Worm (Caenorhabditis elegans) whole organism, L3 larva: ENCODE measurements around the gene pals-39.

Experiments used
- R02D3.7 ChIP-seq: fragments of 150-350 bp; optimal IDR thresholded peaks from 2 replicates; lab custom pipeline; 2014; ENCODE audit warnings: missing biosample characterization, missing genetic modification characterization
- aly-2 ChIP-seq: fragments of 150-350 bp; optimal IDR thresholded peaks from 2 replicates; lab custom pipeline; 2014; ENCODE audit warnings: missing biosample characterization, missing genetic modification characterization
- ama-1 ChIP-seq: fragments of 150-350 bp; optimal IDR thresholded peaks from 2 replicates; lab custom pipeline; 2018
- ceh-28 ChIP-seq: fragments of 150-350 bp; optimal IDR thresholded peaks from 2 replicates; lab custom pipeline; 2014; ENCODE audit warnings: missing biosample characterization, missing genetic modification reagents, missing genetic modification characterization
- ceh-82 ChIP-seq: fragments of 150-350 bp; optimal IDR thresholded peaks from 2 replicates; lab custom pipeline; 2014; ENCODE audit warnings: missing biosample characterization, missing genetic modification characterization
- ceh-9 ChIP-seq: sonication (generic microtip); optimal IDR thresholded peaks from 2 replicates; lab custom pipeline; 2018; ENCODE audit warnings: missing biosample characterization, missing genetic modification characterization
- daf-12 ChIP-seq: fragments of 150-350 bp; optimal IDR thresholded peaks from 2 replicates; lab custom pipeline; 2014; ENCODE audit warnings: missing biosample characterization, missing genetic modification reagents, missing genetic modification characterization
- egl-5 ChIP-seq: fragments of 150-350 bp; optimal IDR thresholded peaks from 2 replicates; lab custom pipeline; 2017; ENCODE audit warnings: missing biosample characterization, missing genetic modification reagents, missing genetic modification characterization, inconsistent platforms
- elt-1 ChIP-seq: fragments of 150-350 bp; optimal IDR thresholded peaks from 2 replicates; lab custom pipeline; 2014; ENCODE audit warnings: missing biosample characterization, missing genetic modification characterization
- elt-2 ChIP-seq: sonication (generic microtip); optimal IDR thresholded peaks from 2 replicates; lab custom pipeline; 2016; ENCODE audit warnings: missing genetic modification reagents, mild to moderate bottlenecking, missing genetic modification characterization, missing compliant biosample characterization
- elt-3 ChIP-seq, 3 experiments: fragments of 150-350 bp in 1 of 3; sonication (generic microtip) in 2 of 3; optimal IDR thresholded peaks; 2 replicates in 2 of 3; 4 replicates in 1 of 3; lab custom pipeline; 2014 to 2017; ENCODE audit warnings: missing biosample characterization in 3 of 3, missing genetic modification characterization in 3 of 3
- eor-1 ChIP-seq, 2 experiments: fragments of 150-350 bp; optimal IDR thresholded peaks; 2 replicates each; lab custom pipeline; 2014 to 2018; ENCODE audit warnings: missing biosample characterization in 2 of 2, missing genetic modification characterization in 2 of 2
- fkh-10 ChIP-seq: sonication (generic microtip); optimal IDR thresholded peaks from 2 replicates; lab custom pipeline; 2017; ENCODE audit warnings: missing biosample characterization, missing genetic modification reagents, missing genetic modification characterization
- fkh-2 ChIP-seq: fragments of 150-350 bp; optimal IDR thresholded peaks from 2 replicates; lab custom pipeline; 2014; ENCODE audit warnings: missing biosample characterization, missing genetic modification reagents, missing genetic modification characterization
- fos-1 ChIP-seq: fragments of 150-350 bp; optimal IDR thresholded peaks from 2 replicates; lab custom pipeline; 2014; ENCODE audit warnings: missing biosample characterization, missing genetic modification characterization
- hmg-11 ChIP-seq: sonication (generic microtip); optimal IDR thresholded peaks from 2 replicates; lab custom pipeline; 2016; ENCODE audit warnings: missing genetic modification characterization, missing compliant biosample characterization
- jun-1 ChIP-seq: fragments of 150-350 bp; optimal IDR thresholded peaks from 2 replicates; lab custom pipeline; 2014; ENCODE audit warnings: missing biosample characterization, missing genetic modification reagents, missing genetic modification characterization
- lin-15B ChIP-seq: fragments of 150-350 bp; optimal IDR thresholded peaks from 2 replicates; lab custom pipeline; 2014; ENCODE audit warnings: missing biosample characterization, missing genetic modification characterization
- lin-39 ChIP-seq: fragments of 150-350 bp; optimal IDR thresholded peaks from 2 replicates; lab custom pipeline; 2018; ENCODE audit warnings: missing biosample characterization, missing genetic modification reagents, missing genetic modification characterization
- lsy-12 ChIP-seq: sonication (generic microtip); optimal IDR thresholded peaks from 2 replicates; lab custom pipeline; 2016; ENCODE audit warnings: mild to moderate bottlenecking, missing genetic modification characterization, missing compliant biosample characterization
- mdl-1 ChIP-seq: fragments of 150-350 bp; optimal IDR thresholded peaks from 2 replicates; lab custom pipeline; 2014; ENCODE audit warnings: missing biosample characterization, missing genetic modification characterization
- mml-1 ChIP-seq: fragments of 150-350 bp; sonication (generic microtip); optimal IDR thresholded peaks from 3 replicates; lab custom pipeline; 2014; ENCODE audit warnings: missing biosample characterization, missing genetic modification characterization
- nfya-1 ChIP-seq: sonication (generic microtip); optimal IDR thresholded peaks from 2 replicates; lab custom pipeline; 2017; ENCODE audit warnings: missing genetic modification characterization, mild to moderate bottlenecking, missing compliant biosample characterization, antibody characterized with exemption, moderate library complexity; ENCODE audit not compliant: insufficient read depth
- nhr-11 ChIP-seq: fragments of 150-350 bp; optimal IDR thresholded peaks from 2 replicates; lab custom pipeline; 2014; ENCODE audit warnings: missing biosample characterization, missing genetic modification characterization
- nhr-12 ChIP-seq: fragments of 150-350 bp; optimal IDR thresholded peaks from 2 replicates; lab custom pipeline; 2014; ENCODE audit warnings: missing biosample characterization, missing genetic modification characterization
- nhr-23 ChIP-seq: fragments of 150-350 bp; optimal IDR thresholded peaks from 2 replicates; lab custom pipeline; 2014; ENCODE audit warnings: missing biosample characterization, missing genetic modification reagents, missing genetic modification characterization
- nhr-237 ChIP-seq: fragments of 150-350 bp; optimal IDR thresholded peaks from 2 replicates; lab custom pipeline; 2014; ENCODE audit warnings: missing biosample characterization, missing genetic modification characterization
- nhr-25 ChIP-seq: sonication (generic microtip); optimal IDR thresholded peaks from 2 replicates; lab custom pipeline; 2017; ENCODE audit warnings: missing biosample characterization, missing genetic modification characterization
- nhr-28 ChIP-seq: fragments of 150-350 bp; optimal IDR thresholded peaks from 2 replicates; lab custom pipeline; 2014; ENCODE audit warnings: missing biosample characterization, missing genetic modification characterization
- nhr-43 ChIP-seq: sonication (generic microtip); optimal IDR thresholded peaks from 2 replicates; lab custom pipeline; 2016; ENCODE audit warnings: mild to moderate bottlenecking, missing genetic modification characterization, missing compliant biosample characterization; ENCODE audit not compliant: poor library complexity, severe bottlenecking
- nhr-67 ChIP-seq: fragments of 150-350 bp; optimal IDR thresholded peaks from 2 replicates; lab custom pipeline; 2014; ENCODE audit warnings: missing biosample characterization, missing genetic modification characterization
- nhr-76 ChIP-seq: fragments of 150-350 bp; sonication (generic microtip); optimal IDR thresholded peaks from 5 replicates; lab custom pipeline; 2014; ENCODE audit warnings: missing biosample characterization, missing genetic modification characterization
- nhr-77 ChIP-seq: fragments of 150-350 bp; optimal IDR thresholded peaks from 2 replicates; lab custom pipeline; 2014; ENCODE audit warnings: missing biosample characterization, missing genetic modification characterization
- pha-4 ChIP-seq: fragments of 150-350 bp; optimal IDR thresholded peaks from 2 replicates; lab custom pipeline; 2014; ENCODE audit warnings: missing biosample characterization, missing genetic modification reagents, missing genetic modification characterization
- pqm-1 ChIP-seq: fragments of 150-350 bp; optimal IDR thresholded peaks from 2 replicates; lab custom pipeline; 2017; ENCODE audit warnings: missing biosample characterization, missing genetic modification characterization, inconsistent platforms
- sea-2 ChIP-seq: fragments of 150-350 bp; sonication (generic microtip); optimal IDR thresholded peaks from 4 replicates; lab custom pipeline; 2014; ENCODE audit warnings: missing biosample characterization, missing genetic modification reagents, missing genetic modification characterization
- skn-1 ChIP-seq: fragments of 150-350 bp; optimal IDR thresholded peaks from 2 replicates; lab custom pipeline; 2014; ENCODE audit warnings: missing biosample characterization, missing genetic modification characterization
- snpc-4 ChIP-seq: fragments of 150-350 bp; optimal IDR thresholded peaks from 2 replicates; lab custom pipeline; 2014; ENCODE audit warnings: missing biosample characterization, missing genetic modification characterization
- tbx-2 ChIP-seq: sonication (generic microtip); optimal IDR thresholded peaks from 2 replicates; lab custom pipeline; 2016; ENCODE audit warnings: mild to moderate bottlenecking, missing genetic modification characterization, missing compliant biosample characterization
- unc-39 ChIP-seq: sonication (generic microtip); optimal IDR thresholded peaks from 4 replicates; lab custom pipeline; 2017; ENCODE audit warnings: missing biosample characterization, missing genetic modification characterization
- unc-62 ChIP-seq: fragments of 150-350 bp; sonication (generic microtip); optimal IDR thresholded peaks from 4 replicates; lab custom pipeline; 2014; ENCODE audit warnings: missing biosample characterization, missing genetic modification reagents, missing genetic modification characterization
- zag-1 ChIP-seq: fragments of 150-350 bp; optimal IDR thresholded peaks from 2 replicates; lab custom pipeline; 2014; ENCODE audit warnings: missing biosample characterization, missing genetic modification characterization

pals-39 gene

DNA sequence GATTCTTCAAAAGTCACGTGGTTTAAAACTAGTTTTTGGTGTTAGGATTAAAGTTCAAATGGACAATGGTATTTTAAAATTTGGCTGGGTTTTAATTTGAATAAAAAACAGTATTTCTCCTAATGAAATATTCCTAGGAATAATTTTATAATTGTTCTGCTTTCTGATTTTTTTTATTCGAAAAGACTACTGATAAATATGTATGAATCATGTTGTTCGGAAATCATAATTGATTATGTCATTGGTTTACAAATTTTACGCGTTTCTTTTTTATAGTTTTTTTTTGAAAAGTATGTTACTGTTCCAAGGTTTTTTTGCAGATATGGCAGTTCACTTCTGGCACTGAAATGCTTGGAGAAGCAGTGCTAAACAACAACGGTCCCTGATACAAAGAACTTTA lies 24.7 kb upstream of the pals-39 start, which contains the start of gene F28C1.3:
TSS of gene F28C1.3 (plus strand) at position 301 of the 400 bp plus-strand sequence.
- TF ChIP-seq nhr-12 (tag; lab: Kevin White, UChicago) = no peak
- TF ChIP-seq ceh-28 (tag; lab: Kevin White, UChicago) = no peak
- TF ChIP-seq nfya-1 = no peak
- TF ChIP-seq unc-39 (tag; lab: Kevin White, UChicago) = no peak
- TF ChIP-seq hmg-11 (tag; lab: Kevin White, UChicago) = no peak
- no peak for TF ChIP-seq nhr-28 (tag; lab: Kevin White, UChicago)
- TF ChIP-seq sea-2 (GFP tag; lab: Kevin White, UChicago) = no peak
- no peak for TF ChIP-seq ceh-9 (tag; lab: Kevin White, UChicago)
- no peak for TF ChIP-seq nhr-23 (tag; lab: Kevin White, UChicago)
- TF ChIP-seq unc-62 (GFP tag; lab: Kevin White, UChicago) = no peak

DNA sequence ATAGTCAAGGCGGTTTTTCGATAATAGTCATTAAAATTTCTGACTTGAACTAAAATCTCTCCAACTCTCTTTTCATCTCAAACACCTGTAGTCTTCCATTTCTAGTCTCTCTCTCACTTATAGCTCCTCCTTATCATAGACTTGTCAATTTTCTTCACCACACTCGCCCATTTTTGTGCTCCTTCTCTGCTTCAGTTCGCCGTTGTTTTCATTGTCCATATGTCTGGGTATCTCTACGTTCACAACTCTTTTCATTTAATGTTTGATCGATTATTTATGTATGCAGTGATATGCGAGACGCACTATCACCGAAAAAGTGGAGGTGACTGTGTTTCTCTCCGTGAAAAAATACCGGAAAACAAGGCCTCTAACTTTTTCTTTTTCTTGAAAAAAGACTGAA lies 24.1 kb upstream of the pals-39 start:
- TF ChIP-seq pha-4 (peak; percentile 17), elt-2 (tag; lab: Kevin White, UChicago) (peak; percentile 93), pqm-1 (tag; lab: Kevin White, UChicago) (peak; percentile 68), unc-39 (tag; lab: Kevin White, UChicago) (no peak)

DNA sequence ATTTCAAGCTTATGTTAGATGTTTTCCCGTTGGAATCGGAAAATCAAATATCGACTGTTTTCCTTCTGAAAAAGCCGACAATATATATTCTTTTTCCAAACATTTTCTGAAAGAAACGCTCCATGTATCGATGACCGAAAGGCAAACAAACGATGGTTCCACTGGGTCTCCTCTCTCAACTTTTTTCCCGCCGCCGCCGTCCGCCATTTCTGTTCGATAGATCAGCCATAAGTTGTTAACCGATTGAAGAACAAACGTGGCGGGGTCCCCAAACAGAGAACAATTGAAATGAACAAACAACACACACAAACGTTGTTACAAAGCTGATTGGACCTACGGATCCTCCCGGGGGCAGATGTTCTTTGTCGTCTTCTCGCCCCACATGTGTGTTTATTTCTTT lies 23.0 kb upstream of the pals-39 start:
- TF ChIP-seq pha-4 (peak; percentile 82), daf-12 (tag; lab: Kevin White, UChicago) (no peak)

DNA sequence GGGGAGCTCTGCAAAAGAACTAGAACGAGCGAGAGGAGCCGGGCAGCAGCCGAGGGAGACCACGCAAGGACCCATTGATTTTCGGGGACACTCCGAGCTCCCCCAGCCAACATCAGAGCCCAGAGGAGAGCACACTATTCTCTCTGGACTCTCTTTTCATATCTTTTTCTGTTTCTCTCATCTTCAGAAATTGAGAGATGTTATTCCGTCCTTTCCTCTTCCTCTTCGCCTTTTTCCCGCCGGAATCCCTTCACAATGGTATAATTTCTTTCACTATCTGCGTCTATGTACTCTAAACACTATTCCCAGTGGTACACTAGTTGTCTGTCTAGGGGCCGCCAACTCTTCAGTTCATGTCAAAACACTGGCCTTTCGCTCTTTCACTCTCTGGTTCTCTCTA lies 21.7 kb upstream of the pals-39 start:
- TF ChIP-seq skn-1 = no peak
- no peak for TF ChIP-seq pqm-1 (tag; lab: Kevin White, UChicago)
- TF ChIP-seq lsy-12 (tag; lab: Kevin White, UChicago) = peak; percentile 69
- TF ChIP-seq elt-2 (tag; lab: Kevin White, UChicago) = no peak
- peak; percentile 41 for TF ChIP-seq zag-1 (tag; lab: Kevin White, UChicago)
- TF ChIP-seq lin-39 (tag; lab: Kevin White, UChicago) = peak; percentile 81
- peak; percentile 57 for TF ChIP-seq pha-4
- no peak for TF ChIP-seq eor-1 (tag; optimal IDR thresholded peaks at IDR 0.05; lab: Kevin White, UChicago)
- TF ChIP-seq nhr-67 (tag; lab: Kevin White, UChicago) = no peak
- TF ChIP-seq elt-1 = peak; percentile 34
- no peak for TF ChIP-seq nhr-237 (tag; lab: Kevin White, UChicago)
- no peak for TF ChIP-seq nhr-12 (tag; lab: Kevin White, UChicago)
- TF ChIP-seq nhr-43 (tag; lab: Kevin White, UChicago) = peak; percentile 49
- no peak for TF ChIP-seq fos-1 (tag; lab: Kevin White, UChicago)
- peak; percentile 61 for TF ChIP-seq lin-15B (tag; lab: Kevin White, UChicago)
- peak; percentile 95 for TF ChIP-seq hmg-11 (tag; lab: Kevin White, UChicago)
- TF ChIP-seq fkh-10 = peak; percentile 94
- TF ChIP-seq aly-2 (tag; lab: Kevin White, UChicago) = no peak
- TF ChIP-seq jun-1 (tag; lab: Kevin White, UChicago) = peak; percentile 48
- TF ChIP-seq nfya-1 = peak; percentile 76
- TF ChIP-seq tbx-2 (tag; lab: Kevin White, UChicago) = peak; percentile 81
- peak; percentile 24 for TF ChIP-seq R02D3.7 (tag; lab: Kevin White, UChicago)
- TF ChIP-seq ceh-82 (tag; lab: Kevin White, UChicago) = peak; percentile 58
- peak; percentile 82 for TF ChIP-seq nhr-23 (tag; lab: Kevin White, UChicago)
- peak; percentile 26 for TF ChIP-seq nhr-11 (tag; lab: Kevin White, UChicago)
- no peak for TF ChIP-seq sea-2 (GFP tag; lab: Kevin White, UChicago)
- TF ChIP-seq nhr-28 (tag; lab: Kevin White, UChicago) = no peak
- no peak for TF ChIP-seq mml-1
- TF ChIP-seq unc-39 (tag; lab: Kevin White, UChicago) = no peak
- TF ChIP-seq nhr-76 (tag; lab: Kevin White, UChicago) = no peak
- no peak for TF ChIP-seq nhr-77 (tag; lab: Kevin White, UChicago)
- no peak for TF ChIP-seq fkh-2
- TF ChIP-seq egl-5 (tag; lab: Kevin White, UChicago) = peak; percentile 83
- peak; percentile 32 for TF ChIP-seq ama-1 (lab: Kevin White, UChicago)
- TF ChIP-seq elt-3 (tag; optimal IDR thresholded peaks at IDR 0.05; lab: Kevin White, UChicago) = no peak
- peak; percentile 41 for TF ChIP-seq nhr-25 (tag; lab: Kevin White, UChicago)
- peak; percentile 75 for TF ChIP-seq snpc-4
- no peak for TF ChIP-seq ceh-9 (tag; lab: Kevin White, UChicago)
- TF ChIP-seq daf-12 (tag; lab: Kevin White, UChicago) = no peak
- peak; percentile 72 for TF ChIP-seq ceh-28 (tag; lab: Kevin White, UChicago)
- TF ChIP-seq mdl-1 (tag; lab: Kevin White, UChicago) = no peak
